Worm (Caenorhabditis elegans) whole organism, mixed stage, embryonic: ENCODE measurements around the gene F52E1.2.

Experiments
- M03D4.4 ChIP-seq: sonication (generic microtip); optimal IDR thresholded peaks from 2 replicates; lab custom pipeline; 2017; ENCODE audit warnings: mild to moderate bottlenecking, missing genetic modification characterization, missing compliant biosample characterization
- bed-3 ChIP-seq: fragments of 200-800 bp; sonication (Bioruptor generic); optimal IDR thresholded peaks from 3 replicates; lab custom pipeline; 2018; ENCODE audit warnings: mild to moderate bottlenecking, missing genetic modification characterization, moderate library complexity, missing compliant biosample characterization
- blmp-1 ChIP-seq: fragments of 150-350 bp; optimal IDR thresholded peaks from 2 replicates; lab custom pipeline; 2014; ENCODE audit warnings: missing biosample characterization, missing genetic modification characterization
- ceh-39 ChIP-seq: fragments of 150-350 bp; optimal IDR thresholded peaks from 2 replicates; lab custom pipeline; 2014; ENCODE audit warnings: missing biosample characterization, missing genetic modification characterization
- ceh-43 ChIP-seq: fragments of 200-800 bp; sonication (Bioruptor generic); optimal IDR thresholded peaks from 2 replicates; lab custom pipeline; 2018; ENCODE audit warnings: mild to moderate bottlenecking, missing genetic modification characterization, moderate library complexity, missing compliant biosample characterization
- ceh-83 ChIP-seq: fragments of 200-800 bp; sonication (Bioruptor generic); optimal IDR thresholded peaks from 2 replicates; lab custom pipeline; 2018; ENCODE audit warnings: mild to moderate bottlenecking, missing genetic modification characterization, missing compliant biosample characterization
- ces-1 ChIP-seq: fragments of 150-350 bp; optimal IDR thresholded peaks from 2 replicates; lab custom pipeline; 2014; ENCODE audit warnings: missing biosample characterization, missing genetic modification reagents, missing genetic modification characterization
- cnd-1 ChIP-seq: fragments of 200-800 bp; sonication (Bioruptor generic); optimal IDR thresholded peaks from 2 replicates; lab custom pipeline; 2018; ENCODE audit warnings: mild to moderate bottlenecking, missing genetic modification characterization, missing compliant biosample characterization
- drap-1 ChIP-seq: fragments of 200-800 bp; sonication (Bioruptor generic); optimal IDR thresholded peaks from 3 replicates; lab custom pipeline; 2018; ENCODE audit warnings: mild to moderate bottlenecking, missing genetic modification characterization, missing compliant biosample characterization
- elt-1 ChIP-seq: sonication (generic microtip); optimal IDR thresholded peaks from 2 replicates; lab custom pipeline; 2017; ENCODE audit warnings: missing genetic modification characterization, mild to moderate bottlenecking, missing compliant biosample characterization, antibody characterized with exemption, moderate library complexity, borderline replicate concordance; ENCODE audit not compliant: insufficient read depth
- elt-3 ChIP-seq: fragments of 150-350 bp; optimal IDR thresholded peaks from 2 replicates; lab custom pipeline; 2014; ENCODE audit warnings: missing biosample characterization, missing genetic modification characterization
- flh-1 ChIP-seq: fragments of 200-800 bp; sonication (Bioruptor generic); optimal IDR thresholded peaks from 2 replicates; lab custom pipeline; 2018; ENCODE audit warnings: mild to moderate bottlenecking, missing genetic modification characterization, moderate library complexity, missing compliant biosample characterization
- ham-2 ChIP-seq: fragments of 200-800 bp; sonication (Bioruptor generic); optimal IDR thresholded peaks from 2 replicates; lab custom pipeline; 2018; ENCODE audit warnings: mild to moderate bottlenecking, missing genetic modification characterization, missing compliant biosample characterization
- hlh-1 ChIP-seq: fragments of 150-350 bp; optimal IDR thresholded peaks from 2 replicates; lab custom pipeline; 2014; ENCODE audit warnings: missing biosample characterization, missing genetic modification reagents, missing genetic modification characterization
- lin-13 ChIP-seq: fragments of 150-350 bp; optimal IDR thresholded peaks from 2 replicates; lab custom pipeline; 2014; ENCODE audit warnings: missing biosample characterization, missing genetic modification characterization
- lin-32 ChIP-seq: fragments of 200-800 bp; sonication (Bioruptor generic); optimal IDR thresholded peaks from 2 replicates; lab custom pipeline; 2018; ENCODE audit warnings: mild to moderate bottlenecking, missing genetic modification characterization, missing compliant biosample characterization
- lsy-2 ChIP-seq: fragments of 150-350 bp; optimal IDR thresholded peaks from 2 replicates; lab custom pipeline; 2014; ENCODE audit warnings: missing biosample characterization, missing genetic modification characterization
- mab-5 ChIP-seq: fragments of 150-350 bp; optimal IDR thresholded peaks from 2 replicates; lab custom pipeline; 2014; ENCODE audit warnings: missing biosample characterization, missing genetic modification characterization
- mep-1 ChIP-seq: fragments of 150-350 bp; optimal IDR thresholded peaks from 2 replicates; lab custom pipeline; 2017; ENCODE audit warnings: missing biosample characterization, missing genetic modification reagents, missing genetic modification characterization, inconsistent platforms
- mls-2 ChIP-seq: sonication (generic microtip); optimal IDR thresholded peaks from 2 replicates; lab custom pipeline; 2016; ENCODE audit warnings: mild to moderate bottlenecking, missing genetic modification characterization, moderate library complexity, missing compliant biosample characterization
- nhr-12 ChIP-seq: fragments of 150-350 bp; optimal IDR thresholded peaks from 2 replicates; lab custom pipeline; 2014; ENCODE audit warnings: missing biosample characterization, missing genetic modification characterization
- nhr-237 ChIP-seq: fragments of 150-350 bp; optimal IDR thresholded peaks from 2 replicates; lab custom pipeline; 2014; ENCODE audit warnings: missing biosample characterization, missing genetic modification characterization
- nhr-28 ChIP-seq: fragments of 150-350 bp; optimal IDR thresholded peaks from 2 replicates; lab custom pipeline; 2014; ENCODE audit warnings: missing biosample characterization, missing genetic modification characterization
- nhr-76 ChIP-seq: sonication (generic microtip); optimal IDR thresholded peaks from 2 replicates; lab custom pipeline; 2017; ENCODE audit warnings: missing biosample characterization, missing genetic modification characterization
- pha-4 ChIP-seq: fragments of 150-350 bp; optimal IDR thresholded peaks from 2 replicates; lab custom pipeline; 2018; ENCODE audit warnings: missing biosample characterization, missing genetic modification reagents, missing genetic modification characterization
- sem-2 ChIP-seq: fragments of 200-800 bp; sonication (Bioruptor generic); optimal IDR thresholded peaks from 2 replicates; lab custom pipeline; 2018; ENCODE audit warnings: mild to moderate bottlenecking, missing genetic modification characterization, missing compliant biosample characterization
- snpc-4 ChIP-seq: fragments of 150-350 bp; optimal IDR thresholded peaks from 2 replicates; lab custom pipeline; 2014; ENCODE audit warnings: missing biosample characterization, missing genetic modification characterization
- sptf-1 ChIP-seq: sonication (generic microtip); optimal IDR thresholded peaks from 2 replicates; lab custom pipeline; 2017; ENCODE audit warnings: mild to moderate bottlenecking, missing genetic modification characterization, moderate library complexity, missing compliant biosample characterization
- unc-39 ChIP-seq: fragments of 150-350 bp; optimal IDR thresholded peaks from 2 replicates; lab custom pipeline; 2014; ENCODE audit warnings: missing biosample characterization, missing genetic modification characterization
- unc-62 ChIP-seq: fragments of 150-350 bp; optimal IDR thresholded peaks from 2 replicates; lab custom pipeline; 2014; ENCODE audit warnings: missing biosample characterization, missing genetic modification reagents, missing genetic modification characterization
- zip-8 ChIP-seq: fragments of 150-350 bp; optimal IDR thresholded peaks from 2 replicates; lab custom pipeline; 2014; ENCODE audit warnings: missing biosample characterization, missing genetic modification characterization
- ztf-11 ChIP-seq: fragments of 150-350 bp; optimal IDR thresholded peaks from 2 replicates; lab custom pipeline; 2014; ENCODE audit warnings: missing biosample characterization, missing genetic modification characterization

The F52E1.2 gene

ce11 chrV:8402392-8402791 is 8.0 kb upstream of the F52E1.2 start, which contains the start of gene F52E1.9:
Gene F52E1.9, minus strand, starts transcription at chrV:8402669.
- no peak for TF ChIP-seq ham-2 (GFP tag; lab: Kevin White, UChicago)
- no peak for TF ChIP-seq drap-1 (GFP tag; lab: Kevin White, UChicago)
- TF ChIP-seq sem-2 (GFP tag; lab: Kevin White, UChicago), result no peak
- TF ChIP-seq nhr-12 (tag; lab: Kevin White, UChicago), result no peak
- TF ChIP-seq pha-4 (tag; lab: Kevin White, UChicago), result no peak
- TF ChIP-seq snpc-4, result no peak
- no peak for TF ChIP-seq unc-62 (GFP tag; lab: Kevin White, UChicago)
- no peak for TF ChIP-seq nhr-76 (tag; lab: Kevin White, UChicago)
- no peak for TF ChIP-seq nhr-28 (tag; lab: Kevin White, UChicago)
- no peak for TF ChIP-seq mab-5 (tag; lab: Kevin White, UChicago)
- TF ChIP-seq elt-3 (tag; lab: Kevin White, UChicago), result no peak
- TF ChIP-seq unc-39 (tag; lab: Kevin White, UChicago), result no peak

ce11 chrV:8403152-8403551 is 7.2 kb upstream of the F52E1.2 start:
- TF ChIP-seq bed-3 (GFP tag; lab: Kevin White, UChicago) (no peak), unc-39 (tag; lab: Kevin White, UChicago) (no peak), lin-13 (tag; lab: Kevin White, UChicago) (no peak), drap-1 (GFP tag; lab: Kevin White, UChicago) (no peak), lsy-2 (no peak), hlh-1 (tag; lab: Kevin White, UChicago) (no peak), cnd-1 (tag; lab: Kevin White, UChicago) (no peak), ceh-83 (GFP tag; lab: Kevin White, UChicago) (no peak), M03D4.4 (no peak), ceh-39 (tag; lab: Kevin White, UChicago) (no peak), ztf-11 (tag; lab: Kevin White, UChicago) (no peak), flh-1 (no peak), elt-1 (no peak), ham-2 (GFP tag; lab: Kevin White, UChicago) (no peak), nhr-76 (tag; lab: Kevin White, UChicago) (no peak), lin-32 (GFP tag; lab: Kevin White, UChicago) (no peak), snpc-4 (no peak), sem-2 (GFP tag; lab: Kevin White, UChicago) (no peak), ces-1 (GFP tag; lab: Kevin White, UChicago) (no peak), mls-2 (tag; lab: Kevin White, UChicago) (no peak)

- no peak for TF ChIP-seq pha-4 (tag; lab: Kevin White, UChicago)
- no peak for TF ChIP-seq bed-3 (GFP tag; lab: Kevin White, UChicago)
- no peak for TF ChIP-seq drap-1 (GFP tag; lab: Kevin White, UChicago)
- TF ChIP-seq mep-1 (tag; lab: Kevin White, UChicago), result no peak
- TF ChIP-seq cnd-1 (tag; lab: Kevin White, UChicago), result no peak
- TF ChIP-seq snpc-4, result no peak
- TF ChIP-seq ceh-43 (GFP tag; lab: Kevin White, UChicago), result no peak
- TF ChIP-seq hlh-1 (tag; lab: Kevin White, UChicago), result no peak
- TF ChIP-seq blmp-1 (tag; lab: Kevin White, UChicago), result no peak
- no peak for TF ChIP-seq ceh-83 (GFP tag; lab: Kevin White, UChicago)
- no peak for TF ChIP-seq nhr-237 (tag; lab: Kevin White, UChicago)
- no peak for TF ChIP-seq mab-5 (tag; lab: Kevin White, UChicago)
- no peak for TF ChIP-seq nhr-28 (tag; lab: Kevin White, UChicago)
- no peak for TF ChIP-seq mls-2 (tag; lab: Kevin White, UChicago)
- TF ChIP-seq zip-8 (tag; lab: Kevin White, UChicago), result no peak
Measured at ce11 chrV:8403916-8404315, 6.5 kb upstream of the F52E1.2 start.

ce11 chrV:8404339-8404738 is 6.1 kb upstream of the F52E1.2 start:
- TF ChIP-seq hlh-1 (tag; lab: Kevin White, UChicago) (no peak), pha-4 (tag; lab: Kevin White, UChicago) (no peak), bed-3 (GFP tag; lab: Kevin White, UChicago) (no peak), lsy-2 (no peak), drap-1 (GFP tag; lab: Kevin White, UChicago) (no peak)

DNA sequence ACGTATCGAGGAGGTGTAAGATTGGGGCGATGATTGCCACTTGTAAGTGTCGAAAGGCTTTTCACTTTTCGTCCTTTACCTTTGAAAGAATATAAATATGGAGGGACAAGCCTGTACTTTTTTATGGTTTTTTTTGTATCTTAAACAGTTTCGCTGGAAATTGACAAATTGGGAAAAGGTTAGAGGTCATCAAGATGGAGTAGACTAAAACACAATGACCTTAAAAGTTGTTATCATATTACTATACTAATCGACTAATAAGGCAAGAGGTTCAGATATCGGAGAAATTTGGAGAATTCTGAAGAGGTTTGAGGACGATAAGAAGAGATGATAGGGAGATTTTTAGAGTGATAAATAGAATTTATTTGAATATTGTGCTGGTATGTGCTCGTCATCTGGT is 4.2 kb upstream of the F52E1.2 start:
- TF ChIP-seq sptf-1 (tag; lab: Kevin White, UChicago), result no peak
- TF ChIP-seq M03D4.4, result no peak
